Fruit fly (Drosophila melanogaster) whole organism, wandering third instar larva: ENCODE data around the gene Osi17.

Experiments
- Hnf4 ChIP-seq: fragments of 200-800 bp; sonication (Bioruptor generic); optimal IDR thresholded peaks from 2 replicates; lab custom pipeline; 2016; ENCODE audit warnings: missing biosample characterization, mild to moderate bottlenecking, missing genetic modification characterization
- Vsx2 ChIP-seq: fragments of 200-300, 225-300 bp; sonication (Bioruptor generic); optimal IDR thresholded peaks from 2 replicates; lab custom pipeline; 2018; ENCODE audit warnings: missing biosample characterization, missing genetic modification characterization; ENCODE audit not compliant: partially characterized antibody
- dsf ChIP-seq: sonication (Bioruptor generic); optimal IDR thresholded peaks from 2 replicates; lab custom pipeline; 2016; ENCODE audit warnings: missing biosample characterization, missing genetic modification characterization, borderline replicate concordance
- foxo ChIP-seq, 2 experiments: fragments of 200-800 bp; sonication (Bioruptor generic); optimal IDR thresholded peaks; 2 replicates in 1 of 2; 3 replicates in 1 of 2; lab custom pipeline; 2016 to 2017; ENCODE audit warnings: missing biosample characterization in 2 of 2, missing genetic modification characterization in 2 of 2
- h ChIP-seq: fragments of 200-800 bp; sonication (Bioruptor generic); optimal IDR thresholded peaks from 3 replicates; lab custom pipeline; 2016; ENCODE audit warnings: missing biosample characterization, mild to moderate bottlenecking, missing genetic modification characterization
- jim ChIP-seq: fragments of 175-275, 200-325 bp; sonication (Bioruptor generic); optimal IDR thresholded peaks from 2 replicates; lab custom pipeline; 2016; ENCODE audit warnings: missing biosample characterization, mild to moderate bottlenecking, missing genetic modification characterization
- lola ChIP-seq: fragments of >200 bp; optimal IDR thresholded peaks from 2 replicates; lab custom pipeline; 2017; ENCODE audit warnings: missing biosample characterization, missing genetic modification characterization
- psq ChIP-seq: fragments of 200-800 bp; sonication (Bioruptor generic); optimal IDR thresholded peaks from 3 replicates; lab custom pipeline; 2017; ENCODE audit warnings: missing biosample characterization, mild to moderate bottlenecking, missing genetic modification characterization, moderate library complexity
- usp ChIP-seq: fragments of >200 bp; optimal IDR thresholded peaks from 2 replicates; lab custom pipeline; 2017; ENCODE audit warnings: missing biosample characterization, missing genetic modification characterization
- woc ChIP-seq: sonication (Bioruptor generic); optimal IDR thresholded peaks from 2 replicates; lab custom pipeline; 2016; ENCODE audit warnings: missing biosample characterization, mild to moderate bottlenecking, missing genetic modification characterization

DNA sequence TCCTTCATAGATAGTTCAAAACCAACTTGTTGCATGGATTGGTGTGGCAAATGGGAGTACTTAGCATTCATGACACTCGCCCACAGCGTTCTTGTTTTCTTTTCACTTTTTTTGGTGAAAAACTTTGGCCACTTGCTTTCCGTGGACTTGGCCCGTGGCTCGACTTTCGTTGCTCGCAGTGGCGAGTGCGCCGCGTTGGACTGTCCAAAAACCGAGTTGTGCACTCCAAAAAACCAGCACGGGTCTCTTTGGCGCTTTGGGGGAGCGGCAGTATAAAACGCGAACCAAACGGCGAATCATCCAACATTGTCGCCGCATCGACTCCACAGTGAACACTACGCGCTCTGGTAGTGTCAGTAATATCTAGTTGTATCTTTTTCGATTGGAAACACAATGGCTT is 28.2 kb downstream of the Osi17 start, which contains the start of gene Osi20:
- TF ChIP-seq h = no peak
- no peak for TF ChIP-seq woc
- TF ChIP-seq usp (GFP tag; lab: Kevin White, UChicago) = no peak
- no peak for TF ChIP-seq lola (GFP tag; lab: Kevin White, UChicago)
- no peak for TF ChIP-seq Hnf4
- no peak for TF ChIP-seq Vsx2 (GFP tag; lab: Kevin White, UChicago)
- no peak for TF ChIP-seq psq (GFP tag; lab: Kevin White, UChicago)
- no peak for TF ChIP-seq foxo (GFP tag; optimal IDR thresholded peaks at IDR 0.05; lab: Kevin White, UChicago)
- TF ChIP-seq jim (GFP tag; lab: Kevin White, UChicago) = no peak
- TF ChIP-seq dsf (GFP tag; lab: Kevin White, UChicago) = no peak
